Fruit fly (Drosophila melanogaster) whole organism, embryonic: ENCODE measurements around the gene Trax.
A peak's percentile ranks its signal among the peaks of the same experiment; 100 is the strongest.

Experiments used
- Blimp-1 ChIP-seq: fragments of 200-800 bp; sonication (Bioruptor generic); optimal IDR thresholded peaks from 3 replicates; lab custom pipeline; 2018; ENCODE audit warnings: missing biosample characterization, missing genetic modification characterization, mild to moderate bottlenecking, moderate library complexity, missing genetic modification reagents
- CG10366 ChIP-seq: fragments of 200-800 bp; sonication (Bioruptor generic); IDR thresholded peaks from 2 replicates; pipeline ENCODE4 v1.3.6; 2022; ENCODE audit warnings: missing biosample characterization, missing genetic modification characterization
- CG11723 ChIP-seq: fragments of 200-800 bp; sonication (Bioruptor generic); optimal IDR thresholded peaks from 2 replicates; lab custom pipeline; 2017; ENCODE audit warnings: missing biosample characterization, mild to moderate bottlenecking, missing genetic modification characterization
- CG12299 ChIP-seq: fragments of 200-800 bp; sonication (Bioruptor generic); optimal IDR thresholded peaks from 2 replicates; lab custom pipeline; 2018; ENCODE audit warnings: missing biosample characterization, mild to moderate bottlenecking, missing genetic modification characterization
- CG1233 ChIP-seq: fragments of 200-800 bp; sonication (Bioruptor generic); optimal IDR thresholded peaks from 4 replicates; lab custom pipeline; 2018; ENCODE audit warnings: missing biosample characterization, mild to moderate bottlenecking, missing genetic modification characterization
- CG14667 ChIP-seq: fragments of 200-800 bp; sonication (Bioruptor generic); IDR thresholded peaks from 2 replicates; pipeline ENCODE4 v1.3.6; 2022; ENCODE audit warnings: missing biosample characterization, missing genetic modification characterization
- CG14710 ChIP-seq: fragments of 200-800 bp; sonication (Bioruptor generic); optimal IDR thresholded peaks from 3 replicates; lab custom pipeline; 2019; ENCODE audit warnings: missing biosample characterization, mild to moderate bottlenecking, missing genetic modification characterization, moderate library complexity
- CG16813 ChIP-seq: fragments of 200-800 bp; sonication (Bioruptor generic); IDR thresholded peaks from 3 replicates; pipeline ENCODE4 v1.3.6; 2022; ENCODE audit warnings: missing biosample characterization, missing genetic modification characterization; ENCODE audit not compliant: partially characterized antibody
- CG17385 ChIP-seq: fragments of 200-800 bp; sonication (Bioruptor generic); optimal IDR thresholded peaks from 3 replicates; lab custom pipeline; 2018; ENCODE audit warnings: missing biosample characterization, mild to moderate bottlenecking, missing genetic modification characterization
- CG17829 ChIP-seq: fragments of 200-800 bp; optimal IDR thresholded peaks from 2 replicates; lab custom pipeline; 2019; ENCODE audit warnings: missing biosample characterization, mild to moderate bottlenecking, missing genetic modification characterization, moderate library complexity
- CG31441 ChIP-seq: fragments of 200-800 bp; sonication (Bioruptor generic); IDR thresholded peaks from 2 replicates; pipeline ENCODE4 v1.3.6; 2022; ENCODE audit warnings: missing biosample characterization, missing genetic modification characterization
- CG32772 ChIP-seq: fragments of 200-800 bp; sonication (Bioruptor generic); IDR thresholded peaks from 2 replicates; pipeline ENCODE4 v1.3.6; 2022; ENCODE audit warnings: missing biosample characterization, missing genetic modification characterization
- CG34224 ChIP-seq: fragments of 200-800 bp; sonication (Bioruptor generic); IDR thresholded peaks from 3 replicates; pipeline ENCODE4 v1.3.6; 2022; ENCODE audit warnings: missing biosample characterization, missing genetic modification characterization; ENCODE audit not compliant: partially characterized antibody
- CG42726 ChIP-seq: fragments of 200-800 bp; sonication (Bioruptor generic); IDR thresholded peaks from 2 replicates; pipeline ENCODE4 v1.3.6; 2022; ENCODE audit warnings: missing biosample characterization, missing genetic modification characterization; ENCODE audit not compliant: partially characterized antibody
- CG4282 ChIP-seq: fragments of 200-800 bp; sonication (Bioruptor generic); optimal IDR thresholded peaks from 2 replicates; lab custom pipeline; 2016; ENCODE audit warnings: missing biosample characterization, missing genetic modification characterization
- CG4360 ChIP-seq: fragments of 200-800 bp; sonication (Bioruptor generic); IDR thresholded peaks from 2 replicates; pipeline ENCODE4 v1.3.6; 2022; ENCODE audit warnings: missing biosample characterization, missing genetic modification characterization
- CG43689 ChIP-seq: fragments of 200-800 bp; sonication (Bioruptor generic); IDR thresholded peaks from 2 replicates; pipeline ENCODE4 v1.3.6; 2022; ENCODE audit warnings: missing biosample characterization, missing genetic modification characterization
- CG8281 ChIP-seq: fragments of 200-800 bp; sonication (Bioruptor generic); optimal IDR thresholded peaks from 2 replicates; lab custom pipeline; 2018; ENCODE audit warnings: missing biosample characterization, mild to moderate bottlenecking, missing genetic modification characterization, moderate library complexity
- CHES-1-like ChIP-seq: fragments of 200-800 bp; sonication (Bioruptor generic); optimal IDR thresholded peaks from 2 replicates; lab custom pipeline; 2016; ENCODE audit warnings: missing biosample characterization, missing genetic modification characterization
- CTCF ChIP-seq: fragments of 200-800 bp; sonication (Bioruptor generic); optimal IDR thresholded peaks from 2 replicates; lab custom pipeline; 2017; ENCODE audit warnings: missing biosample characterization, mild to moderate bottlenecking, missing genetic modification characterization, moderate library complexity
- Dfd ChIP-seq, 2 experiments: fragments of >200 bp; optimal IDR thresholded peaks; 2 replicates each; lab custom pipeline; 2017; ENCODE audit warnings: missing biosample characterization in 2 of 2, missing genetic modification characterization in 2 of 2
- Dref ChIP-seq: fragments of 200-800 bp; sonication (Bioruptor generic); IDR thresholded peaks from 2 replicates; pipeline ENCODE4 v1.3.6; 2022; ENCODE audit warnings: missing biosample characterization, missing genetic modification characterization
- E2f2 ChIP-seq: fragments of 200-800 bp; sonication (Bioruptor generic); IDR thresholded peaks from 2 replicates; pipeline ENCODE4 v1.3.6; 2022; ENCODE audit warnings: missing biosample characterization, missing genetic modification characterization
- Ets97D ChIP-seq: fragments of 200-800 bp; sonication (Bioruptor generic); optimal IDR thresholded peaks from 3 replicates; lab custom pipeline; 2016; ENCODE audit warnings: missing biosample characterization, missing genetic modification characterization
- Gsc ChIP-seq: fragments of 200-800 bp; sonication (Bioruptor generic); IDR thresholded peaks from 2 replicates; pipeline ENCODE4 v1.3.6; 2022; ENCODE audit warnings: missing biosample characterization, missing genetic modification characterization
- Kr ChIP-seq: fragments of 200-800 bp; sonication (Bioruptor generic); optimal IDR thresholded peaks from 2 replicates; lab custom pipeline; 2017; ENCODE audit warnings: missing biosample characterization, mild to moderate bottlenecking, missing genetic modification characterization
- NC2α ChIP-seq: fragments of 200-800 bp; sonication (Bioruptor generic); optimal IDR thresholded peaks from 2 replicates; lab custom pipeline; 2016; ENCODE audit warnings: missing biosample characterization, missing genetic modification characterization
- Sox102F ChIP-seq: fragments of 200-800 bp; sonication (Bioruptor generic); optimal IDR thresholded peaks from 2 replicates; lab custom pipeline; 2018; ENCODE audit warnings: missing biosample characterization, mild to moderate bottlenecking, missing genetic modification characterization, moderate library complexity
- Sry-β ChIP-seq: fragments of 200-800 bp; sonication (Bioruptor generic); optimal IDR thresholded peaks from 2 replicates; lab custom pipeline; 2018; ENCODE audit warnings: missing biosample characterization, mild to moderate bottlenecking, missing genetic modification characterization, moderate library complexity
- Ssrp ChIP-seq: fragments of 200-800 bp; sonication (Bioruptor generic); optimal IDR thresholded peaks from 2 replicates; lab custom pipeline; 2018; ENCODE audit warnings: missing biosample characterization, mild to moderate bottlenecking, missing genetic modification characterization, moderate library complexity
- caup ChIP-seq: fragments of 200-800 bp; sonication (Bioruptor generic); optimal IDR thresholded peaks from 3 replicates; lab custom pipeline; 2017; ENCODE audit warnings: missing biosample characterization, mild to moderate bottlenecking, missing genetic modification characterization, moderate library complexity; ENCODE audit not compliant: severe bottlenecking
- crc ChIP-seq: fragments of 200-800 bp; sonication (Bioruptor generic); optimal IDR thresholded peaks from 2 replicates; lab custom pipeline; 2016; ENCODE audit warnings: missing biosample characterization, missing genetic modification characterization
- ems ChIP-seq: fragments of 200-800 bp; sonication (Bioruptor generic); optimal IDR thresholded peaks from 3 replicates; lab custom pipeline; 2016; ENCODE audit warnings: missing biosample characterization, missing genetic modification characterization
- esg ChIP-seq: fragments of 200-800 bp; sonication (Bioruptor generic); conservative IDR thresholded peaks from 2 replicates; pipeline ENCODE4 v1.3.6; 2022; ENCODE audit warnings: missing biosample characterization, missing genetic modification characterization
- fd64A ChIP-seq: fragments of 200-800 bp; sonication (Bioruptor generic); optimal IDR thresholded peaks from 3 replicates; lab custom pipeline; 2018; ENCODE audit warnings: missing biosample characterization, mild to moderate bottlenecking, missing genetic modification characterization
- fru ChIP-seq: fragments of >200 bp; optimal IDR thresholded peaks from 2 replicates; lab custom pipeline; 2017
- gce ChIP-seq: fragments of 200-800 bp; sonication (Bioruptor generic); IDR thresholded peaks from 3 replicates; pipeline ENCODE4 v1.3.6; 2022; ENCODE audit warnings: missing biosample characterization, missing genetic modification characterization
- gro ChIP-seq: fragments of 200-800 bp; sonication (Bioruptor generic); optimal IDR thresholded peaks from 2 replicates; lab custom pipeline; 2016; ENCODE audit warnings: missing biosample characterization, missing genetic modification characterization
- hb ChIP-seq: fragments of 200-800 bp; sonication (Bioruptor generic); IDR thresholded peaks from 3 replicates; pipeline ENCODE4 v1.3.6; 2022; ENCODE audit warnings: missing biosample characterization, missing genetic modification characterization; ENCODE audit not compliant: partially characterized antibody
- hth ChIP-seq: fragments of >200 bp; optimal IDR thresholded peaks from 2 replicates; lab custom pipeline; 2017; ENCODE audit warnings: inconsistent platforms
- ind ChIP-seq: fragments of 200-800 bp; sonication (Bioruptor generic); optimal IDR thresholded peaks from 3 replicates; lab custom pipeline; 2016; ENCODE audit warnings: missing biosample characterization, missing genetic modification characterization
- odd ChIP-seq: fragments of 200-800 bp; sonication (Bioruptor generic); optimal IDR thresholded peaks from 2 replicates; lab custom pipeline; 2017; ENCODE audit warnings: missing biosample characterization, mild to moderate bottlenecking, missing genetic modification characterization
- pan ChIP-seq, 4 experiments: fragments of >200 bp in 3 of 4; fragments of 200-800 bp in 1 of 4; sonication (Bioruptor generic) in 1 of 4; optimal IDR thresholded peaks in 3 of 4; IDR thresholded peaks in 1 of 4; 2 replicates each; pipeline versions ENCODE4 v1.3.6 to Lab custom; 2017 to 2022; ENCODE audit warnings: missing biosample characterization in 2 of 4, missing genetic modification characterization in 2 of 4, mixed read lengths in 1 of 4
- pnt ChIP-seq: fragments of 200-800 bp; sonication (Bioruptor generic); optimal IDR thresholded peaks from 3 replicates; lab custom pipeline; 2016; ENCODE audit warnings: missing biosample characterization, missing genetic modification characterization
- psq ChIP-seq: fragments of 200-800 bp; sonication (Bioruptor generic); optimal IDR thresholded peaks from 2 replicates; lab custom pipeline; 2017; ENCODE audit warnings: missing biosample characterization, missing genetic modification characterization
- sens-2 ChIP-seq: fragments of 200-800 bp; sonication (Bioruptor generic); IDR thresholded peaks from 2 replicates; pipeline ENCODE4 v1.3.6; 2022; ENCODE audit warnings: missing biosample characterization, missing genetic modification characterization
- tx ChIP-seq: fragments of 200-800 bp; sonication (Bioruptor generic); optimal IDR thresholded peaks from 2 replicates; lab custom pipeline; 2016; ENCODE audit warnings: missing biosample characterization, missing genetic modification characterization
- unpg ChIP-seq: fragments of 200-800 bp; sonication (Bioruptor generic); optimal IDR thresholded peaks from 3 replicates; lab custom pipeline; 2018; ENCODE audit warnings: missing biosample characterization, mild to moderate bottlenecking, missing genetic modification characterization, moderate library complexity
- zfh1 ChIP-seq: fragments of 200-800 bp; sonication (Bioruptor generic); IDR thresholded peaks from 3 replicates; pipeline ENCODE4 v1.3.6; 2022; ENCODE audit warnings: missing biosample characterization, missing genetic modification characterization

Trax gene

DNA sequence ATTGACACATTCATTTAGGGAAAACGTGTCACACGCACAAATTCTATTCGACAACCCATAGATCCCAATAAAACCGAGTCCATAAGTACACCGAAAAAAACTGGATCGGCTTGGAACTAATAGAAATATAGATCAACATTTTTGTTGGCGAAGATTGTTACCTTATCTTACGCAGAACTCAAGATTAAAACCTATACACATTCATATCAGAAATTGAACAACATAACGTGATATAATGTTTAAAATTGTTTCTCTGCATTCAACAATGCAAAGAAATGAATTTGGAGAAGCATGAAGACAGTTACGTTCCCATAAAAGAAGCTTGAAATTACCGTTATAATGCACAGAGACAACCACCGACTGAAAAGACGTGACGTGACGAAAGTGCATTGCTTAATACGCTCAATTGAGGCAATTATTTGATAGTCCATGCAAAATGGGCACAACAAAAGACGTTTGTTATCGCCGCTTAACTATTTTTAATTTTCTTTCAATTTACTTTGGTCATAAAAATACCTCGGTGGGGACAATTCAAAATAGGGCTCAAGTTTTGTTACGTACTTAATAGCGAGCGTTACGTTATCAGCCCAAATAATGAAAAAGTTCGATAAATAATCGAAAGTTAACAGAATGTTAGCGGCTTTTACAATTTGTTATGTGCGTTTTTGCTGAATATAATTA is 21.3 kb upstream of the Trax start, which contains the start of gene SerRS-m (continued):
- TF ChIP-seq sens-2 (no peak), Kr (GFP tag; lab: Kevin White, UChicago) (no peak), CG11723 (GFP tag; lab: Kevin White, UChicago) (no peak), CG31441 (GFP tag; lab: Robert Waterston, UW) (no peak), unpg (peak; percentile 34)

DNA sequence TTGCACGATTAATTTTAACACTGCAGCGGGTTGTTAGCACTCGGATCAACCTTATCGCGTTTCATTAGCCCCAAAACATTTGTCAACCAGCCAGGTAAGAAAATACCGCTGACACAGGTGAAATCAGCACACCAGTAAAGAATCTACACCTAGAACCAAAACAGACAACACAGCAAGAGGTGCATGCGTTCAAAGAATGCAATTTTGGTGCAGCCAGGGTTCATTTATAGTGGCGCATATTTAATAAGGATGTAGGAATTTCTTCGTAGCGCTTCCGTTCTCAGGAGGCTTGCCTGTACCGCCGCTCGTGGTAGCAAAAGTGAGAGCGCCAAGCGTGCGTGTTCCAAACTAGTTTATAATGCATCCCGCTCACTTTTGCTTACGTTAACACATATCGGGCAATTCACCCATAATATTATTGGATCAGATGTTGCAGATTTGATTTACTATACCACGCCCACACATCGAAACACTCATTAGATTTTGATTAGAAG is 19.0 kb upstream of the Trax start:
- no peak for TF ChIP-seq tx
- no peak for TF ChIP-seq CG1233
- TF ChIP-seq E2f2 = peak; percentile 30; the same call in 1 of the 2 replicates
- TF ChIP-seq CG8281 (tag; lab: Kevin White, UChicago) = no peak
- TF ChIP-seq CG12299 (tag; lab: Kevin White, UChicago) = no peak
- TF ChIP-seq Ets97D (GFP tag; lab: Kevin White, UChicago) = no peak
- TF ChIP-seq NC2α (GFP tag; lab: Kevin White, UChicago) = no peak
- no peak for TF ChIP-seq Sox102F (GFP tag; lab: Kevin White, UChicago)
- no peak for TF ChIP-seq gce (GFP tag; lab: Robert Waterston, UW)
- peak; percentile 34; the same call in 1 of the 2 replicates for TF ChIP-seq esg (GFP tag; lab: Robert Waterston, UW)
- no peak for TF ChIP-seq fru (lab: Kevin White, UChicago)
- no peak for TF ChIP-seq CG17829 (tag; lab: Kevin White, UChicago)
- TF ChIP-seq unpg = no peak
- TF ChIP-seq CTCF (GFP tag; lab: Kevin White, UChicago) = no peak
- TF ChIP-seq hb = no peak
- no peak for TF ChIP-seq Dref (GFP tag; lab: Robert Waterston, UW)
- TF ChIP-seq caup = no peak
- TF ChIP-seq CHES-1-like (GFP tag; lab: Kevin White, UChicago) = no peak
- no peak for TF ChIP-seq CG32772
- no peak for TF ChIP-seq pan (optimal IDR thresholded peaks at IDR 0.05; lab: Kevin White, UChicago)
- TF ChIP-seq pan (GFP tag; optimal IDR thresholded peaks at IDR 0.05 in 1 of 2, IDR thresholded peaks at IDR 0.05 in 1 of 2) = peak in 1 of 2 experiments; percentile 34
- no peak for TF ChIP-seq zfh1 (GFP tag; lab: Robert Waterston, UW)
- no peak for TF ChIP-seq CG17385 (GFP tag; lab: Kevin White, UChicago)
- no peak for TF ChIP-seq CG34224
- peak; percentile 63 for TF ChIP-seq Blimp-1 (GFP tag; lab: Kevin White, UChicago)
- TF ChIP-seq CG42726 (GFP tag; lab: Robert Waterston, UW) = no peak
- TF ChIP-seq CG16813 (GFP tag; lab: Robert Waterston, UW) = 0 out of 3 replicates have a peak, but pooled peaks have one; percentile 21
- no peak for TF ChIP-seq CG4282
- no peak for TF ChIP-seq crc (GFP tag; lab: Kevin White, UChicago)
- TF ChIP-seq fd64A = no peak
- TF ChIP-seq CG14667 (GFP tag; lab: Robert Waterston, UW) = peak; percentile 34; the same call in 1 of the 2 replicates
- no peak for TF ChIP-seq gro
- no peak for TF ChIP-seq ems (GFP tag; lab: Kevin White, UChicago)
- TF ChIP-seq CG4360 (GFP tag; lab: Robert Waterston, UW) = no peak
- TF ChIP-seq Gsc = no peak
- peak; percentile 10 for TF ChIP-seq pnt (GFP tag; lab: Kevin White, UChicago)
- TF ChIP-seq Ssrp (tag; lab: Kevin White, UChicago) = no peak
- TF ChIP-seq Dfd (GFP tag; optimal IDR thresholded peaks at IDR 0.05; lab: Kevin White, UChicago) = no peak
- no peak for TF ChIP-seq CG43689 (GFP tag; lab: Robert Waterston, UW)
- TF ChIP-seq CG14710 (tag; lab: Kevin White, UChicago) = no peak
- TF ChIP-seq ind (GFP tag; lab: Kevin White, UChicago) = peak; percentile 14
- no peak for TF ChIP-seq odd (GFP tag; lab: Kevin White, UChicago)
- TF ChIP-seq CG10366 (GFP tag; lab: Robert Waterston, UW) = 0 out of 2 replicates have a peak, but pooled peaks have one; percentile 25
- TF ChIP-seq Sry-β = no peak
- no peak for TF ChIP-seq hth
- no peak for TF ChIP-seq psq (GFP tag; lab: Kevin White, UChicago)
